Worm (Caenorhabditis elegans) whole organism, young adult: ENCODE data around the gene F39D8.3.

Source experiments
- F57C9.4 ChIP-seq: sonication (generic microtip); optimal IDR thresholded peaks from 2 replicates; lab custom pipeline; 2017; ENCODE audit warnings: mild to moderate bottlenecking, missing genetic modification characterization, missing compliant biosample characterization
- Y79H2A.3 ChIP-seq: fragments of 200-800 bp; sonication (Bioruptor generic); conservative IDR thresholded peaks from 2 replicates; pipeline ENCODE4 v1.3.6; 2022; ENCODE audit warnings: missing genetic modification reagents, missing genetic modification characterization, missing compliant biosample characterization
- ama-1 ChIP-seq, 3 experiments: fragments of 150-350 bp in 1 of 3; sonication (generic microtip) in 2 of 3; optimal IDR thresholded peaks; 2 replicates each; lab custom pipeline; 2014 to 2018; ENCODE audit warnings: missing biosample characterization in 2 of 3, missing genetic modification characterization in 2 of 3, missing genetic modification reagents in 2 of 3
- atf-7 ChIP-seq: sonication (generic microtip); optimal IDR thresholded peaks from 2 replicates; lab custom pipeline; 2017; ENCODE audit warnings: mild to moderate bottlenecking, missing genetic modification characterization, missing compliant biosample characterization
- dpl-1 ChIP-seq: fragments of 150-350 bp; optimal IDR thresholded peaks from 2 replicates; lab custom pipeline; 2014; ENCODE audit warnings: missing biosample characterization, missing genetic modification reagents, missing genetic modification characterization
- hsf-1 ChIP-seq: fragments of 200-800 bp; sonication (Bioruptor generic); IDR thresholded peaks from 2 replicates; pipeline ENCODE4 v1.3.6; 2022; ENCODE audit warnings: missing genetic modification reagents, missing genetic modification characterization, missing compliant biosample characterization
- madf-10 ChIP-seq: sonication (generic microtip); optimal IDR thresholded peaks from 2 replicates; lab custom pipeline; 2016; ENCODE audit warnings: mild to moderate bottlenecking, missing genetic modification characterization, missing compliant biosample characterization

ce11 chrX:15382256-15382655 lies 38.5 kb upstream of the F39D8.3 start:
- TF ChIP-seq atf-7 (tag; lab: Kevin White, UChicago): no peak
- TF ChIP-seq madf-10: no peak
- TF ChIP-seq dpl-1: no peak
- TF ChIP-seq Y79H2A.3: no peak
- no peak for TF ChIP-seq F57C9.4 (tag; lab: Kevin White, UChicago)
- TF ChIP-seq hsf-1 (GFP tag; lab: Robert Waterston, UW): no peak
- TF ChIP-seq ama-1 (optimal IDR thresholded peaks at IDR 0.05; lab: Kevin White, UChicago): no peak
- no peak for TF ChIP-seq ama-1 (GFP tag; optimal IDR thresholded peaks at IDR 0.05; lab: Kevin White, UChicago)
